Fruit fly (Drosophila melanogaster) whole organism, prepupa: ENCODE measurements around the gene Sfxn2.

Source experiments
- CG10631 ChIP-seq: fragments of 200-800 bp; sonication (Bioruptor generic); optimal IDR thresholded peaks from 2 replicates; lab custom pipeline; 2016; ENCODE audit warnings: missing biosample characterization, missing genetic modification characterization
- CG10669 ChIP-seq: fragments of 200-800 bp; sonication (Bioruptor generic); optimal IDR thresholded peaks from 3 replicates; lab custom pipeline; 2018; ENCODE audit warnings: missing biosample characterization, mild to moderate bottlenecking, missing genetic modification characterization, moderate library complexity
- CG11762 ChIP-seq: fragments of 200-800 bp; sonication (Bioruptor generic); optimal IDR thresholded peaks from 3 replicates; lab custom pipeline; 2016; ENCODE audit warnings: missing biosample characterization, missing genetic modification characterization; ENCODE audit not compliant: insufficient read depth
- CG1621 ChIP-seq: fragments of 200-800 bp; sonication (Bioruptor generic); optimal IDR thresholded peaks from 3 replicates; lab custom pipeline; 2018; ENCODE audit warnings: missing biosample characterization, mild to moderate bottlenecking, missing genetic modification characterization
- CG32006 ChIP-seq: fragments of 200-800 bp; sonication (Bioruptor generic); optimal IDR thresholded peaks from 3 replicates; lab custom pipeline; 2017; ENCODE audit warnings: missing biosample characterization, mild to moderate bottlenecking, missing genetic modification characterization
- CG34406 ChIP-seq: fragments of 200-800 bp; sonication (Bioruptor generic); optimal IDR thresholded peaks from 3 replicates; lab custom pipeline; 2016; ENCODE audit warnings: missing biosample characterization, missing genetic modification characterization
- CG3919 ChIP-seq: fragments of 200-800 bp; sonication (Bioruptor generic); optimal IDR thresholded peaks from 3 replicates; lab custom pipeline; 2016; ENCODE audit warnings: missing biosample characterization, missing genetic modification characterization
- CG4318 ChIP-seq: fragments of 200-800 bp; sonication (Bioruptor generic); optimal IDR thresholded peaks from 3 replicates; lab custom pipeline; 2017; ENCODE audit warnings: missing biosample characterization, mild to moderate bottlenecking, missing genetic modification characterization
- CG6276 ChIP-seq: fragments of 200-800 bp; sonication (Bioruptor generic); optimal IDR thresholded peaks from 2 replicates; lab custom pipeline; 2017; ENCODE audit warnings: missing biosample characterization, mild to moderate bottlenecking, missing genetic modification characterization
- CG6792 ChIP-seq: fragments of 200-800 bp; sonication (Bioruptor generic); optimal IDR thresholded peaks from 3 replicates; lab custom pipeline; 2016; ENCODE audit warnings: missing biosample characterization, missing genetic modification characterization
- CG7368 ChIP-seq: fragments of 200-800 bp; sonication (Bioruptor generic); optimal IDR thresholded peaks from 3 replicates; lab custom pipeline; 2016; ENCODE audit warnings: missing biosample characterization, missing genetic modification characterization
- Eip75B ChIP-seq: fragments of 200-800 bp; sonication (Bioruptor generic); optimal IDR thresholded peaks from 3 replicates; lab custom pipeline; 2016; ENCODE audit warnings: missing biosample characterization, missing genetic modification characterization
- Eip78C ChIP-seq: fragments of 200-800 bp; sonication (Bioruptor generic); peaks from one replicate; lab custom pipeline; 2016; ENCODE audit warnings: missing biosample characterization, missing genetic modification characterization
- Hr38 ChIP-seq: sonication (Bioruptor generic); optimal IDR thresholded peaks from 2 replicates; lab custom pipeline; 2016; ENCODE audit warnings: missing biosample characterization, missing genetic modification characterization
- Met ChIP-seq: fragments of 200-800 bp; sonication (Bioruptor generic); optimal IDR thresholded peaks from 3 replicates; lab custom pipeline; 2016; ENCODE audit warnings: missing biosample characterization, missing genetic modification characterization
- OdsH ChIP-seq: fragments of 200-800 bp; sonication (Bioruptor generic); optimal IDR thresholded peaks from 3 replicates; lab custom pipeline; 2016; ENCODE audit warnings: missing biosample characterization, missing genetic modification characterization
- Smox ChIP-seq: fragments of 200-800 bp; sonication (Bioruptor generic); optimal IDR thresholded peaks from 3 replicates; lab custom pipeline; 2016; ENCODE audit warnings: missing biosample characterization, missing genetic modification characterization
- dac ChIP-seq: fragments of 200-800 bp; sonication (Bioruptor generic); optimal IDR thresholded peaks from 2 replicates; lab custom pipeline; 2017; ENCODE audit warnings: missing biosample characterization, mild to moderate bottlenecking, missing genetic modification characterization
- dsx ChIP-seq: fragments of 200-800 bp; optimal IDR thresholded peaks from 3 replicates; lab custom pipeline; 2019; ENCODE audit warnings: missing biosample characterization, mild to moderate bottlenecking, missing genetic modification characterization, moderate library complexity; ENCODE audit not compliant: poor library complexity, severe bottlenecking
- eg ChIP-seq: fragments of 200-800 bp; sonication (Bioruptor generic); IDR thresholded peaks from 3 replicates; pipeline ENCODE4 v1.3.6; 2022; ENCODE audit warnings: missing biosample characterization, missing genetic modification characterization
- esn ChIP-seq: fragments of 200-800 bp; sonication (Bioruptor generic); optimal IDR thresholded peaks from 2 replicates; lab custom pipeline; 2016; ENCODE audit warnings: missing biosample characterization, mild to moderate bottlenecking, missing genetic modification characterization, moderate library complexity
- fd59A ChIP-seq: fragments of 200-800 bp; sonication (Bioruptor generic); optimal IDR thresholded peaks from 2 replicates; lab custom pipeline; 2017; ENCODE audit warnings: missing biosample characterization, mild to moderate bottlenecking, missing genetic modification characterization, missing genetic modification reagents
- fd85E ChIP-seq: fragments of 200-800 bp; sonication (Bioruptor generic); optimal IDR thresholded peaks from 3 replicates; lab custom pipeline; 2016; ENCODE audit warnings: missing biosample characterization, missing genetic modification characterization
- fkh ChIP-seq: fragments of 200-800 bp; sonication (Bioruptor generic); optimal IDR thresholded peaks from 3 replicates; lab custom pipeline; 2017; ENCODE audit warnings: missing biosample characterization, mild to moderate bottlenecking, missing genetic modification characterization, moderate library complexity
- net ChIP-seq: fragments of 200-800 bp; sonication (Bioruptor generic); optimal IDR thresholded peaks from 3 replicates; lab custom pipeline; 2016; ENCODE audit warnings: missing biosample characterization, missing genetic modification characterization
- pdm3 ChIP-seq: fragments of 200-800 bp; sonication (Bioruptor generic); optimal IDR thresholded peaks from 3 replicates; lab custom pipeline; 2016; ENCODE audit warnings: missing biosample characterization, missing genetic modification characterization
- spab ChIP-seq: fragments of 200-800 bp; sonication (Bioruptor generic); optimal IDR thresholded peaks from 2 replicates; lab custom pipeline; 2017; ENCODE audit warnings: missing biosample characterization, mild to moderate bottlenecking, missing genetic modification characterization, missing genetic modification reagents
- svp ChIP-seq: fragments of 200-800 bp; sonication (Bioruptor generic); peaks from one replicate; lab custom pipeline; 2016; ENCODE audit warnings: missing biosample characterization, missing genetic modification characterization
- vri ChIP-seq: fragments of 200-800 bp; sonication (Bioruptor generic); optimal IDR thresholded peaks from 3 replicates; lab custom pipeline; 2016; ENCODE audit warnings: missing biosample characterization, mild to moderate bottlenecking, missing genetic modification characterization

Sfxn2 gene

DNA sequence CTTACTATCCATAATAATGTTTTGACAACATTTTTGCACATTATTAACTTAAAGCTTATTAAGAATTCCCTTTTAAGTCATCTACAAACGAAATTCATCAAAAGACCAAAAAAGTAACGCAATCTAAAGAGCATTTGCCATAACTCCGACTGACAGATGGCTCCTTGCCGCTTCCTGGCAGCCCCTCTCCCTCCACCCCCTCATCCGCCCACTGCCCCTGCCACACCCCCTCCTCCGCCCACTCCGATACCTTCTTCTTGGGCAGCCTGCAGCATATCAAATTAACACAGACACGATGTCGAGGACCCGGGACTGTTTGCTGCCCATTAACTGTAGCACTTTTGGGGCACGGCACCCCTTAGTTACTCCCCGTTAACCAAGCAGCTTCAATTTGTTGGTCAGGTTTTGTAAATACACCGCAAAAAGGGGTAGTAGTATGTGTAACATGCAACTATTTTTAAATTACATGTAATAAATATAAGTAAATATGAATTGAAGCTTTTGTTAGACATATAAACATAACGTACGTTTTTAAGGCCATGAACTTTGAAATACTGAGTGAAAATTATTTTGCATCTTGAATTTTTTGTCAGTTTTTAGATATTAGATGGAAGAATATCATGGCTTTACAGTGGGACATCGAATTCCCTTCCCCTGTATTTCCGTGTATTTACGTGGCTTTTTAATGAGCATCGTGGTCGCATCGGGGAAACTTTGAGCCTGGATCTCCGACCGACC is 27.6 kb upstream of the Sfxn2 start (continued):
- TF ChIP-seq OdsH (GFP tag; lab: Kevin White, UChicago) (peak; percentile 6), spab (GFP tag; lab: Kevin White, UChicago) (peak; percentile 26), CG10631 (peak; percentile 41), fd59A (GFP tag; lab: Kevin White, UChicago) (peak; percentile 27)

DNA sequence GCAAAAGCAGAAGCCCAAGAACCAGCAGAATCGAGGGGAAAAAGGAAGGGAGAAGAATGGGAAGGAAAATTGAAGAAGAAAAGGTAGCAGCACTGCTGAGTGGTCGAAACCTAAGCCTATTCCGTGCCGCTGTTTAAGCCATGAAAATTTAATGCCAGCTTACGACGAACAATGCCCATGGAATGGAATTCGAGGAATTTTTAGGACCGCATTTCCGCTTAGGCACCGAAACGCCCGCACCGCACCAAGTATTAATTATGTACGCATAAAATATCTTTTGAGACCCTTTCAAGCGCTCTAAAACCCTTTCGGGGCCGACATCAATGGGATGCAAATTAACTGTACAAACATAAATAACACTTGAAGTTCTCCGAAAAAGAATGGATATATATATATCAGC is 26.8 kb upstream of the Sfxn2 start:
- TF ChIP-seq vri (GFP tag; lab: Kevin White, UChicago), result no peak
- TF ChIP-seq dac (GFP tag; lab: Kevin White, UChicago), result no peak
- TF ChIP-seq net (GFP tag; lab: Kevin White, UChicago), result no peak
- TF ChIP-seq Hr38, result no peak
- no peak for TF ChIP-seq CG4318 (GFP tag; lab: Kevin White, UChicago)
- no peak for TF ChIP-seq CG1621
- TF ChIP-seq CG7368 (GFP tag; lab: Kevin White, UChicago), result no peak
- TF ChIP-seq dsx (GFP tag; lab: Kevin White, UChicago), result no peak
- no peak for TF ChIP-seq esn (GFP tag; lab: Kevin White, UChicago)
- TF ChIP-seq svp (GFP tag; lab: Kevin White, UChicago), result no peak

DNA sequence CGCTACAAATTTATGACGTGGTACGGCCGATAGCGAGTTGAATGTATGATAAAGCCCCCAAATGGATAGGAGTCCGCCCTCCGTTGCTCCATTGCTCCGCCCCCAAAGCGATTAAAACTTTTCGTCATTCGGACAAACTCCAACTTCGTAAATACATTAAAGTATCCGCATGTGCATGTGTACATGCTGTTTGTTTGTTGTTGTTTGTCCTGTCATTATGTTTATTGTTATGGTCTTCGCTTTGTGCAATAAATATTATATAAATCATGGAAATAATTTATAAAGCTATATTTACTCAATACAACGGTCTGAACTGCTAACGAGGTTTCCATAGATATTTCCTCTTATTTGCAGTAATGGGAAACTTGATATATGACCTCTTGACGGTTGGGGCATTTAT is 25.9 kb upstream of the Sfxn2 start:
- TF ChIP-seq fkh (GFP tag; lab: Kevin White, UChicago) (peak; percentile 9), CG34406 (GFP tag; lab: Kevin White, UChicago) (no peak)

DNA sequence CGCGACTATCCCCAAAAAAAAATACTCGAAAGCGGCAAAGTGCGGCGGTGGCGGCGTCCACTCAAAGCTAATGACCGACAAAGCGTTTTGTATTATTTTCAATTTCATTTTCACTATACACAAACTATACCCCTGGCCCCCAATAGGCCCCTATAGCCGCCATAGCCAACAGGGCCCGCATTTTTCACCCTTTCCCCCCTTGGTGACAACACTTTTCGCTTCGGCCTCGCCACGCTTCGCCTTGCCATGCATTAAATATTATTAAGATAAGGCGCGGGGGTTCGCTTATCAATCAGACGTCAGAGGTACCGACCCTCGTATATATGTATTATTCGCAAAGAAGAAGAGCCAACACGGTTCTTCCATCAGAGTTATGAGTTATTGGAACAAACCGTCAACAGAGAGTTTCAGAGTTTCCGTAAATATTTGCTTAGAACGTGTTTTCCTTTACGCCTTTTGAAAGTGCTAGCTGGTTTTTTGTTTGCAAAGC is 22.8 kb upstream of the Sfxn2 start:
- no peak for TF ChIP-seq dsx (GFP tag; lab: Kevin White, UChicago)
- TF ChIP-seq CG10669 (GFP tag; lab: Kevin White, UChicago), result no peak
- TF ChIP-seq fd85E (GFP tag; lab: Kevin White, UChicago), result no peak
- TF ChIP-seq Eip78C, result peak; percentile 81
- peak; percentile 91 for TF ChIP-seq fkh (GFP tag; lab: Kevin White, UChicago)
- TF ChIP-seq Eip75B (GFP tag; lab: Kevin White, UChicago), result peak; percentile 12
- peak; percentile 1 for TF ChIP-seq OdsH (GFP tag; lab: Kevin White, UChicago)
- peak; percentile 53 for TF ChIP-seq vri (GFP tag; lab: Kevin White, UChicago)
- peak; percentile 8 for TF ChIP-seq CG10631
- TF ChIP-seq Met, result no peak
- no peak for TF ChIP-seq Smox (GFP tag; lab: Kevin White, UChicago)
- no peak for TF ChIP-seq fd59A (GFP tag; lab: Kevin White, UChicago)
- TF ChIP-seq pdm3, result peak; percentile 5
- no peak for TF ChIP-seq CG6276 (GFP tag; lab: Kevin White, UChicago)
- TF ChIP-seq svp (GFP tag; lab: Kevin White, UChicago), result peak; percentile 86
- peak; percentile 31 for TF ChIP-seq net (GFP tag; lab: Kevin White, UChicago)
- TF ChIP-seq CG7368 (GFP tag; lab: Kevin White, UChicago), result no peak
- peak; percentile 16; the same call in 1 of the 3 replicates for TF ChIP-seq eg (GFP tag; lab: Robert Waterston, UW)
- TF ChIP-seq CG32006 (GFP tag; lab: Kevin White, UChicago), result no peak
- no peak for TF ChIP-seq CG6792 (GFP tag; lab: Kevin White, UChicago)
- peak; percentile 33 for TF ChIP-seq CG3919 (GFP tag; lab: Kevin White, UChicago)
- TF ChIP-seq, all 60 proteins: peak for 11

DNA sequence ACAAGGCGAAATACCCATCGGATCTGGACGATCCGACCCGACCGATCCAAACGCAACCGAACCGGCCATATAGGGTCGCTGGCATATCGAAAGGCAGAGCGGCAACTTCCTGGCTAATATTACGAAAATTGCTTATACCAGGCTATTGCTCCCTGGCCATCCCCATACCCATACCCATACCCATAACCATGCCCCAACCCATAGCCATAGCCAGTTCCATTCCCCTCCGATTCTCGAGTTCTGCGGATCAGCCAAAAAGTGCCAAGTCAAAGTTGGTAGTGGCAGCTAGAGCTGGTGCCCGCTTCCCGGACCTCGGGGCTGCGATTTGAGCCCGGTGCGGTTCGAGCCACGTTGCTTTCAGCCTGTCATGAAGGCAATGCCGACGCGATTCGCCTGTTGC is 21.8 kb upstream of the Sfxn2 start:
- no peak for TF ChIP-seq CG11762 (GFP tag; lab: Kevin White, UChicago)
- TF ChIP-seq, all 60 proteins: peak for 0
